Worm (Caenorhabditis elegans) whole organism, dauer: ENCODE results near the gene T02H6.4.

ENCODE experiments used
- unc-62 ChIP-seq: sonication (generic microtip); optimal IDR thresholded peaks from 2 replicates; lab custom pipeline; 2017; ENCODE audit warnings: missing biosample characterization, missing genetic modification reagents, missing genetic modification characterization

The T02H6.4 gene

ce11 chrII:689749-690148 is at the start of gene T02H6.4:
Gene T02H6.4 (plus strand): TSS chrII:690049.
- no peak for TF ChIP-seq unc-62 (GFP tag; lab: Kevin White, UChicago)

ce11 chrII:643733-644132 is 46.1 kb upstream of the T02H6.4 start:
- TF ChIP-seq unc-62 (GFP tag; lab: Kevin White, UChicago), result no peak

- TF ChIP-seq unc-62 (GFP tag; lab: Kevin White, UChicago), result no peak
Measured at ce11 chrII:650321-651005, 39.4 kb upstream of the T02H6.4 start, which contains the start of the genes K07E8.7 and frpr-14. Gene K07E8.7 (minus strand): TSS chrII:650367. Gene frpr-14 (plus strand): TSS chrII:650955.

ce11 chrII:651324-651723 is 38.5 kb upstream of the T02H6.4 start:
- TF ChIP-seq unc-62 (GFP tag; lab: Kevin White, UChicago), result no peak

ce11 chrII:658369-658768 is 31.5 kb upstream of the T02H6.4 start, which contains the start of gene sdz-24:
Gene sdz-24 (plus strand): TSS chrII:658669.
- TF ChIP-seq unc-62 (GFP tag; lab: Kevin White, UChicago), result no peak

- TF ChIP-seq unc-62 (GFP tag; lab: Kevin White, UChicago), result no peak
Measured at ce11 chrII:661696-662095, 28.2 kb upstream of the T02H6.4 start, which contains the start of gene sri-45. Gene sri-45 (minus strand): TSS chrII:661796.

- TF ChIP-seq unc-62 (GFP tag; lab: Kevin White, UChicago), result no peak
Measured at ce11 chrII:667864-668263, 22.0 kb upstream of the T02H6.4 start.

ce11 chrII:671025-671424 is 18.8 kb upstream of the T02H6.4 start, which contains the start of gene sri-46:
Gene sri-46 (minus strand): TSS chrII:671125.
- no peak for TF ChIP-seq unc-62 (GFP tag; lab: Kevin White, UChicago)

- no peak for TF ChIP-seq unc-62 (GFP tag; lab: Kevin White, UChicago)
Measured at ce11 chrII:674116-674515, 15.7 kb upstream of the T02H6.4 start, which contains the start of gene Y39F10C.3. Gene Y39F10C.3 (plus strand): TSS chrII:674416.

ce11 chrII:675303-675702 is 14.5 kb upstream of the T02H6.4 start, which contains the start of gene Y39F10C.1:
Gene Y39F10C.1 (plus strand): TSS chrII:675603.
- TF ChIP-seq unc-62 (GFP tag; lab: Kevin White, UChicago), result no peak

- no peak for TF ChIP-seq unc-62 (GFP tag; lab: Kevin White, UChicago)
Measured at ce11 chrII:675822-676221, 14.0 kb upstream of the T02H6.4 start.

ce11 chrII:678581-678980 is 11.3 kb upstream of the T02H6.4 start, which contains the start of gene T02H6.9:
Gene T02H6.9 (plus strand): TSS chrII:678881.
- TF ChIP-seq unc-62 (GFP tag; lab: Kevin White, UChicago), result no peak

- no peak for TF ChIP-seq unc-62 (GFP tag; lab: Kevin White, UChicago)
Measured at ce11 chrII:680612-681011, 9.2 kb upstream of the T02H6.4 start, which contains the start of the genes T02H6.10 and T02H6.8. Gene T02H6.10 (minus strand): TSS chrII:680712. Gene T02H6.8 (plus strand): TSS chrII:680832.

ce11 chrII:682326-682725 is 7.5 kb upstream of the T02H6.4 start, which contains the start of gene T02H6.7:
Gene T02H6.7 (plus strand): TSS chrII:682626.
- TF ChIP-seq unc-62 (GFP tag; lab: Kevin White, UChicago), result no peak

ce11 chrII:683467-683866 is 6.4 kb upstream of the T02H6.4 start, which contains the start of gene T02H6.6:
Gene T02H6.6 (plus strand): TSS chrII:683767.
- TF ChIP-seq unc-62 (GFP tag; lab: Kevin White, UChicago), result no peak

ce11 chrII:684811-685210 is 5.0 kb upstream of the T02H6.4 start, which contains the start of gene T02H6.5:
Gene T02H6.5 (plus strand): TSS chrII:685111.
- no peak for TF ChIP-seq unc-62 (GFP tag; lab: Kevin White, UChicago)
